Worm (Caenorhabditis elegans): ENCODE data around the gene gcy-34.

ce11 chrV:13360254-13360653, 25.4 kb downstream of the gcy-34 start, which contains the start of gene F32H5.4:
- no peak for TF ChIP-seq ztf-16 (tag; optimal IDR thresholded peaks at IDR 0.05)
- TF ChIP-seq K09A11.1 (tag; optimal IDR thresholded peaks at IDR 0.05; ENCODE audit: insufficient read depth): no peak
